Worm (Caenorhabditis elegans): ENCODE data around the gene sma-1.

Gene sma-1

DNA sequence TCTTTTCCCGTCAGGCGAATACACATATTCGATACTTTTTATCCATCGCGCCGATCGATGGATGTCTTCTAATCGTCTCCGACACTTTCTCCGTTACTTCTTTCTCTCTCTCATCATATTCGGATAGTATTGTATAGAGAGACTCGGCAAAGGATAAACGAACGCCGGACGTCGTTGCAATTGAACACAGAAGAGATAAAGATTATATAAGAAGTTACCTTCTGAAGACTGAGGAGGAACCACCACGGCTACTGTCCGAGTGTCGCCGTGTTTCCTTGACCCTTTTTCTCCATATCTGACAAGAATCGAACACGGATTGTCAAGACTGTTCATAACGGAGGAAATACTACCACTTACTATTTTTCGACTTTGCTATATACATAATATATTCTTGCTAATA lies at the start of gene sma-1:
Gene sma-1 (plus strand): TSS at position 301 of the 400 bp plus-strand sequence.
- no peak for TF ChIP-seq flt-1 (GFP tag; IDR thresholded peaks at IDR 0.05)
- TF ChIP-seq tbx-11 (GFP tag; IDR thresholded peaks at IDR 0.05) = no peak
- TF ChIP-seq ceh-36 (tag; optimal IDR thresholded peaks at IDR 0.05) = no peak
- TF ChIP-seq ama-1 (optimal IDR thresholded peaks at IDR 0.05) = no peak
- TF ChIP-seq hmbx-1 (tag; optimal IDR thresholded peaks at IDR 0.05) = no peak
- no peak for TF ChIP-seq hmg-4 (GFP tag; optimal IDR thresholded peaks at IDR 0.05)
- TF ChIP-seq ceh-13 (GFP tag; optimal IDR thresholded peaks at IDR 0.05) = no peak
- no peak for TF ChIP-seq tra-4 (tag; optimal IDR thresholded peaks at IDR 0.05)
- no peak for TF ChIP-seq ets-7 (tag; optimal IDR thresholded peaks at IDR 0.05)
- TF ChIP-seq pes-1 (GFP tag; IDR thresholded peaks at IDR 0.05) = no peak

DNA sequence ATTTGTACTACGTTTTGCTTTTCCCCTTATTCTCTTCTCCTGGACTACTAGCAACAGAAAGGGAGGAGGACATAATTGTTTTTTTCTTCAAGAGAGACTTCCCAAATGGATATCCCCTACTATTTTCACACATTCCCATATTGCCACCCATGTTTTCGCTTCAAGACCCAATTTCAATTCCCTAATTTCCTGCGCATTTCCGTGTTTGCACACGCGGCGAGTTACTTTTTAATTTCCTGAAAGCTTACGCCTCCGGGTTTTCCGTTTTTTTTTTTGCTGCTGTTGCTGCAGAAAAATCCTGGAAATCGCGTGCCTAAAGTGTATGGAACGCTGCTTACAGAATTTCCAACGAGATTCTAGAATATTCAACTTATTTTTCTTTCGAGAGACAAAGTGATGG lies 46.9 kb upstream of the sma-1 start:
- TF ChIP-seq tbx-37 (GFP tag; conservative IDR thresholded peaks at IDR 0.05) = no peak
- TF ChIP-seq tbx-11 (GFP tag; IDR thresholded peaks at IDR 0.05) = no peak

DNA sequence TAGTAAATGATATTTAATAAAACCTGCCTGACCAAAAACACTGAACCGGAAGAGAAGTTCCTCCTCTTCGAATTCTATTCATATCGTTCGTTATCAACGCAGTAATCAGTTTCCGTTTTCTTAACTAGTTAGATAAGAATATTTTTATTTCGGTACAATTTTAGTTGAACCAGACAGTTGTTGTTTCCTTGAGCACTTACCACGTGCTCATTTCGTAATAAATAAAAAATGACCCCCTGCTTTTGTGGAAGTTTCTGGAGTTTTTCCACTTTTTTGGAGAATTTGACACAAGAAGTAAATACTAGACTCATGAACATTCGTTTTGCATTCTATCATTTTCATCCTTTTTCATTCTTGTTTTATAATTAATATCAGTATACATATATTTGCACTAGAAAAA lies 45.5 kb upstream of the sma-1 start:
- TF ChIP-seq ama-1 (optimal IDR thresholded peaks at IDR 0.05) (no peak), tbx-11 (GFP tag; IDR thresholded peaks at IDR 0.05) (no peak), flt-1 (GFP tag; IDR thresholded peaks at IDR 0.05) (no peak), B0310.2 (tag; optimal IDR thresholded peaks at IDR 0.05) (no peak), ets-7 (tag; optimal IDR thresholded peaks at IDR 0.05) (no peak), F13C5.2 (tag; optimal IDR thresholded peaks at IDR 0.05) (no peak), ceh-36 (tag; optimal IDR thresholded peaks at IDR 0.05) (no peak), pes-1 (GFP tag; IDR thresholded peaks at IDR 0.05) (no peak), sea-1 (GFP tag; conservative IDR thresholded peaks at IDR 0.05) (no peak), hnd-1 (tag; optimal IDR thresholded peaks at IDR 0.05) (no peak), scrt-1 (GFP tag; IDR thresholded peaks at IDR 0.05) (no peak), ceh-13 (GFP tag; optimal IDR thresholded peaks at IDR 0.05) (no peak), hmg-4 (GFP tag; optimal IDR thresholded peaks at IDR 0.05) (no peak), hmbx-1 (tag; optimal IDR thresholded peaks at IDR 0.05) (no peak), tbx-37 (GFP tag; conservative IDR thresholded peaks at IDR 0.05) (no peak), aly-1 (tag; optimal IDR thresholded peaks at IDR 0.05) (no peak), tra-4 (tag; optimal IDR thresholded peaks at IDR 0.05) (no peak)

DNA sequence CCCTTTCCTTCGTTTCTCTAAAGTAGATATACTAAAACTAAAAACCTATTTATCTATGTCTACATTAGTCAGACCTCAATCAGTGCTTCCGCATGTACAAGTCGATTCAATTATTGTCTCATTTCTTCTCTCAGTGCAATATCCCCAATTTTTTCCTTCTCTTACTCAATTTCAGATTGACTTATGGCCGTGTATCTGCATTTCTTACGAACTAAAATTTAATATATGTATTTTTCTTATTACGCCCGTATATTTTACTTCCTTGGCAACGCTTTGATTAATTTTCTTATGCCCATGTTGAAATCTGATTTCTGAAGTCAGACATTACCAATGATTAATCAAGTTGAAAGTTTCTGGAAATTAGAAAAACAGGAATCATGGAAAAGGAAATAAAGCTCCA lies 44.3 kb upstream of the sma-1 start:
- TF ChIP-seq ceh-36 (tag; optimal IDR thresholded peaks at IDR 0.05) (no peak), aly-1 (tag; optimal IDR thresholded peaks at IDR 0.05) (no peak), scrt-1 (GFP tag; IDR thresholded peaks at IDR 0.05) (no peak), tra-4 (tag; optimal IDR thresholded peaks at IDR 0.05) (no peak), flt-1 (GFP tag; IDR thresholded peaks at IDR 0.05) (no peak), pes-1 (GFP tag; IDR thresholded peaks at IDR 0.05) (no peak), hmg-4 (GFP tag; optimal IDR thresholded peaks at IDR 0.05) (no peak), tbx-11 (GFP tag; IDR thresholded peaks at IDR 0.05) (no peak), ets-7 (tag; optimal IDR thresholded peaks at IDR 0.05) (no peak), B0310.2 (tag; optimal IDR thresholded peaks at IDR 0.05) (no peak), ama-1 (optimal IDR thresholded peaks at IDR 0.05) (no peak), hnd-1 (tag; optimal IDR thresholded peaks at IDR 0.05) (no peak), hmbx-1 (tag; optimal IDR thresholded peaks at IDR 0.05) (no peak), ceh-13 (GFP tag; optimal IDR thresholded peaks at IDR 0.05) (no peak), sea-1 (GFP tag; conservative IDR thresholded peaks at IDR 0.05) (no peak), F13C5.2 (tag; optimal IDR thresholded peaks at IDR 0.05) (no peak), tbx-37 (GFP tag; conservative IDR thresholded peaks at IDR 0.05) (no peak)

DNA sequence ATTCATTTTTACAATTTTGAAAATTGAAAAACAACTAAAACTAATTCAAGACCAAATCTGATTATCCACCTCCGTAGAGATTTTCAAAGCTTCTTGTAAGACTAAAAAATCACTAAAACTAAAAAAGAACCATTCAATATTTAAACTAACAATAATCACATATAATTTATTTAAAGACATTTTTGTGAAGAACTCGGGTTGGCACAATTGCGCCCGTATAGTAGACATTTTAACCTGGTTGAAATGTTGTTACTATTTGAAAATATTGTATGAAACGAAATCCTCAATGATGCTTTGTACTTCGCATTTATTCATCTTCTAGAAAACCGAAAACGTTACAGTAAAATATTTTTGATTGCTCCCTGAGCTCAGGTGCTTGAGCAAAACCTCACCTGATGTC lies 43.2 kb upstream of the sma-1 start:
- TF ChIP-seq hmg-4 (GFP tag; optimal IDR thresholded peaks at IDR 0.05) (no peak), ets-7 (tag; optimal IDR thresholded peaks at IDR 0.05) (no peak), F13C5.2 (tag; optimal IDR thresholded peaks at IDR 0.05) (no peak), flt-1 (GFP tag; IDR thresholded peaks at IDR 0.05) (no peak), hmbx-1 (tag; optimal IDR thresholded peaks at IDR 0.05) (no peak), ama-1 (optimal IDR thresholded peaks at IDR 0.05) (no peak), tbx-37 (GFP tag; conservative IDR thresholded peaks at IDR 0.05) (no peak), sea-1 (GFP tag; conservative IDR thresholded peaks at IDR 0.05) (no peak), hnd-1 (tag; optimal IDR thresholded peaks at IDR 0.05) (no peak), pes-1 (GFP tag; IDR thresholded peaks at IDR 0.05) (no peak), tra-4 (tag; optimal IDR thresholded peaks at IDR 0.05) (no peak), ceh-36 (tag; optimal IDR thresholded peaks at IDR 0.05) (no peak), aly-1 (tag; optimal IDR thresholded peaks at IDR 0.05) (no peak), tbx-11 (GFP tag; IDR thresholded peaks at IDR 0.05) (no peak), ceh-13 (GFP tag; optimal IDR thresholded peaks at IDR 0.05) (no peak), B0310.2 (tag; optimal IDR thresholded peaks at IDR 0.05) (no peak), scrt-1 (GFP tag; IDR thresholded peaks at IDR 0.05) (no peak)

DNA sequence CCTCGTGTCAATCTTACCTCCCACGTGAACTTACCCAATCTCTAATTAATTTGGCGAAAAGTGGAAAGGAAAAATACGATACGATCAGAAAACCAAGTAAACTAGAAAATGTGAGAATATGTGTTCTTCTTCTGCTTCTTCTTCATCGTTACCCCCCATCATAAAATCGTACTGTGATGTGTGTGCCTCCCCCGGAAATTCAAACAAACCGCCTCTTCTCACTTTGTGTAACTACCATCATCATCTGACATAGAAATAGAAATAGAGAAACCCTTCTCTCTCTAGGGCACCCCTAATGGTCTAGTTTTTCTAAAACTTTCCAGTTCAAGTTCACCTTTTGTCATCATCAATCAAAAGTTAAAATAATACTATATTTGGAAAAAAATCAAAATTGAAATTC lies 41.5 kb upstream of the sma-1 start:
- no peak for TF ChIP-seq tbx-37 (GFP tag; conservative IDR thresholded peaks at IDR 0.05)
- TF ChIP-seq F13C5.2 (tag; optimal IDR thresholded peaks at IDR 0.05) = no peak
- TF ChIP-seq ceh-36 (tag; optimal IDR thresholded peaks at IDR 0.05) = no peak
- no peak for TF ChIP-seq hnd-1 (tag; optimal IDR thresholded peaks at IDR 0.05)
- TF ChIP-seq pes-1 (GFP tag; IDR thresholded peaks at IDR 0.05) = no peak
- TF ChIP-seq hmg-4 (GFP tag; optimal IDR thresholded peaks at IDR 0.05) = no peak
- no peak for TF ChIP-seq flt-1 (GFP tag; IDR thresholded peaks at IDR 0.05)
- TF ChIP-seq aly-1 (tag; optimal IDR thresholded peaks at IDR 0.05) = no peak
- TF ChIP-seq B0310.2 (tag; optimal IDR thresholded peaks at IDR 0.05) = no peak
- no peak for TF ChIP-seq sea-1 (GFP tag; conservative IDR thresholded peaks at IDR 0.05)
- TF ChIP-seq hmbx-1 (tag; optimal IDR thresholded peaks at IDR 0.05) = no peak
- TF ChIP-seq tbx-11 (GFP tag; IDR thresholded peaks at IDR 0.05) = no peak
- no peak for TF ChIP-seq tra-4 (tag; optimal IDR thresholded peaks at IDR 0.05)
- no peak for TF ChIP-seq ceh-13 (GFP tag; optimal IDR thresholded peaks at IDR 0.05)
- TF ChIP-seq ama-1 (optimal IDR thresholded peaks at IDR 0.05) = no peak
- no peak for TF ChIP-seq ets-7 (tag; optimal IDR thresholded peaks at IDR 0.05)
- no peak for TF ChIP-seq scrt-1 (GFP tag; IDR thresholded peaks at IDR 0.05)

DNA sequence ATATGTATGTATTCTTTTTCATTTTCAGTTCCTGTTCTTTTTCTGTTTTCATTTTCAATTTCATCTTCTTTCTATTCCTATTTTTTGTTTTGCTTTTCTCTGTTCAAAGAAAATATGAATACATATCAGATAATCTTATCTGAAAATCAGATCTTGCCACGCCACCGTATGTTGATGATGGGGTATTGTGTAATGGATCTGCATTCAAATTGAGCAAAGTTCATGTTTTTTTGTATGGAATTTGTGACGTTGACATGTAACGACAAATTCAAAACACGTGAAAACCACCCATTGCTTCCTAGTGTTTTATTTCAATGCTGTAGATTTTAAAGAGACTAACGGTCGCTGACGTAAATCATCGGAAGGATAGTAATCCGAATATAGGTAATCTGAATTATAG lies 41.0 kb upstream of the sma-1 start:
- TF ChIP-seq pes-1 (GFP tag; IDR thresholded peaks at IDR 0.05) = no peak
- no peak for TF ChIP-seq hmbx-1 (tag; optimal IDR thresholded peaks at IDR 0.05)
- no peak for TF ChIP-seq tra-4 (tag; optimal IDR thresholded peaks at IDR 0.05)
- no peak for TF ChIP-seq flt-1 (GFP tag; IDR thresholded peaks at IDR 0.05)
- TF ChIP-seq sea-1 (GFP tag; conservative IDR thresholded peaks at IDR 0.05) = no peak
- TF ChIP-seq ets-7 (tag; optimal IDR thresholded peaks at IDR 0.05) = no peak
- no peak for TF ChIP-seq aly-1 (tag; optimal IDR thresholded peaks at IDR 0.05)
- TF ChIP-seq ceh-13 (GFP tag; optimal IDR thresholded peaks at IDR 0.05) = no peak
- TF ChIP-seq tbx-37 (GFP tag; conservative IDR thresholded peaks at IDR 0.05) = no peak
- TF ChIP-seq tbx-11 (GFP tag; IDR thresholded peaks at IDR 0.05) = no peak
- no peak for TF ChIP-seq ceh-36 (tag; optimal IDR thresholded peaks at IDR 0.05)
- TF ChIP-seq B0310.2 (tag; optimal IDR thresholded peaks at IDR 0.05) = no peak
- TF ChIP-seq hnd-1 (tag; optimal IDR thresholded peaks at IDR 0.05) = no peak
- TF ChIP-seq scrt-1 (GFP tag; IDR thresholded peaks at IDR 0.05) = no peak
- TF ChIP-seq F13C5.2 (tag; optimal IDR thresholded peaks at IDR 0.05) = no peak
